Worm (Caenorhabditis elegans): ENCODE results near the gene aco-1.

aco-1 gene

ce11 chrX:11351288-11351687 is 11.6 kb downstream of the aco-1 start:
- TF ChIP-seq C06A6.2 (GFP tag; conservative IDR thresholded peaks at IDR 0.05) (no peak), nhr-80 (tag; optimal IDR thresholded peaks at IDR 0.05) (peak; percentile 56), ekl-4 (GFP tag; IDR thresholded peaks at IDR 0.05) (no peak), Y95B8A.8 (GFP tag; IDR thresholded peaks at IDR 0.05) (no peak), nfya-2 (GFP tag; IDR thresholded peaks at IDR 0.05) (no peak)

ce11 chrX:11351856-11352255 is 12.2 kb downstream of the aco-1 start, which contains the start of gene pgp-3:
Gene pgp-3, plus strand, starts transcription at chrX:11352156.
- TF ChIP-seq K11D2.4 (GFP tag; IDR thresholded peaks at IDR 0.05) (no peak), xnd-1 (tag; optimal IDR thresholded peaks at IDR 0.05) (no peak), him-1 (tag; optimal IDR thresholded peaks at IDR 0.05) (no peak), lin-40 (tag; optimal IDR thresholded peaks at IDR 0.05) (no peak), B0336.3 (GFP tag; IDR thresholded peaks at IDR 0.05) (no peak), atf-7 (tag; optimal IDR thresholded peaks at IDR 0.05) (no peak), egl-44 (GFP tag; IDR thresholded peaks at IDR 0.05) (no peak), madf-10 (tag; optimal IDR thresholded peaks at IDR 0.05) (no peak), ztf-28 (GFP tag; IDR thresholded peaks at IDR 0.05) (no peak), ztf-3 (GFP tag; optimal IDR thresholded peaks at IDR 0.05) (no peak), pha-4 (tag; optimal IDR thresholded peaks at IDR 0.05) (no peak)

DNA sequence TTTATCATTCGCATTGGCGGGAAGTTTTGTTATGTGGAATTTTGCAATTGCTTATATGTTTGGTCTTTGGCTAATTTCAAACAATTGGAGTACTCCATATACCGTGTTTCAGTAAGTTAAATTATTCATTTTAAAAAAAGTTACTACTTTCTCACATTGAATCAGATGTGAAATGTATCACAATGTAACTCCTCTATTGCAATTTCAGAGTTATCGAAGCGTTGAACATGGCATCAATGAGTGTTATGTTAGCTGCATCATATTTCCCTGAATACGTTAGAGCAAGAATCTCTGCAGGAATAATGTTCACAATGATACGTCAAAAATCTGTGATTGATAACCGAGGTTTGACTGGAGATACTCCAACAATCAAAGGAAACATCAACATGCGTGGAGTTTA is 16.2 kb downstream of the aco-1 start:
- no peak for TF ChIP-seq ztf-3 (GFP tag; optimal IDR thresholded peaks at IDR 0.05)
- TF ChIP-seq pha-4 (tag; optimal IDR thresholded peaks at IDR 0.05) = no peak
- no peak for TF ChIP-seq him-1 (tag; optimal IDR thresholded peaks at IDR 0.05)
- TF ChIP-seq tlf-1 (GFP tag; optimal IDR thresholded peaks at IDR 0.05) = no peak
- TF ChIP-seq B0019.2 (GFP tag; conservative IDR thresholded peaks at IDR 0.05) = no peak
- no peak for TF ChIP-seq Y95B8A.8 (GFP tag; IDR thresholded peaks at IDR 0.05)
- no peak for TF ChIP-seq F55B11.4 (tag; optimal IDR thresholded peaks at IDR 0.05; ENCODE audit: borderline replicate concordance, insufficient read depth)
- no peak for TF ChIP-seq mxl-1 (tag; optimal IDR thresholded peaks at IDR 0.05)
- no peak for TF ChIP-seq aptf-3 (GFP tag; IDR thresholded peaks at IDR 0.05)
- TF ChIP-seq lag-1 (GFP tag; IDR thresholded peaks at IDR 0.05) = no peak
- no peak for TF ChIP-seq Y53G8AR.9 (GFP tag; conservative IDR thresholded peaks at IDR 0.05)
- no peak for TF ChIP-seq C06A6.2 (GFP tag; conservative IDR thresholded peaks at IDR 0.05)
- TF ChIP-seq cebp-1 (GFP tag; IDR thresholded peaks at IDR 0.05) = no peak
- no peak for TF ChIP-seq cebp-1 (tag; optimal IDR thresholded peaks at IDR 0.05)
- no peak for TF ChIP-seq die-1 (tag; optimal IDR thresholded peaks at IDR 0.05)
- no peak for TF ChIP-seq aptf-2 (GFP tag; conservative IDR thresholded peaks at IDR 0.05)
- no peak for TF ChIP-seq athp-1 (tag; optimal IDR thresholded peaks at IDR 0.05)

ce11 chrX:11357516-11357915 is 17.8 kb downstream of the aco-1 start, which contains the start of gene pgp-4:
Gene pgp-4, plus strand, starts transcription at chrX:11357816.
- TF ChIP-seq B0019.2 (GFP tag; conservative IDR thresholded peaks at IDR 0.05) (no peak), lin-35 (GFP tag; optimal IDR thresholded peaks at IDR 0.05) (no peak), nhr-120 (GFP tag; IDR thresholded peaks at IDR 0.05) (no peak), ztf-18 (tag; optimal IDR thresholded peaks at IDR 0.05) (no peak), T07F8.4 (tag; optimal IDR thresholded peaks at IDR 0.05) (no peak), tlf-1 (GFP tag; optimal IDR thresholded peaks at IDR 0.05) (no peak), T26A5.8 (tag; optimal IDR thresholded peaks at IDR 0.05) (no peak), C17E4.6 (GFP tag; IDR thresholded peaks at IDR 0.05) (no peak), F49E8.2 (tag; optimal IDR thresholded peaks at IDR 0.05; ENCODE audit: insufficient read depth) (no peak), snpc-4 (GFP tag; optimal IDR thresholded peaks at IDR 0.05) (no peak), snpc-4 (tag; optimal IDR thresholded peaks at IDR 0.05) (no peak), F57A8.1 (GFP tag; optimal IDR thresholded peaks at IDR 0.05) (no peak), Y67H2A.10 (GFP tag; conservative IDR thresholded peaks at IDR 0.05) (no peak), bed-2 (GFP tag; IDR thresholded peaks at IDR 0.05) (no peak), lir-1 (GFP tag; conservative IDR thresholded peaks at IDR 0.05) (no peak), fkh-3 (tag; optimal IDR thresholded peaks at IDR 0.05) (no peak), ets-4 (GFP tag; optimal IDR thresholded peaks at IDR 0.05) (no peak), F22D6.2 (tag; optimal IDR thresholded peaks at IDR 0.05) (no peak), Y53G8AR.9 (GFP tag; conservative IDR thresholded peaks at IDR 0.05) (no peak), lsl-1 (GFP tag; optimal IDR thresholded peaks at IDR 0.05) (no peak)

Measured in whole organism, young adult.